Fruit fly (Drosophila melanogaster) whole organism, pupa: ENCODE data around the gene Taf13.
A peak's percentile ranks its signal among the peaks of the same experiment; 100 is the strongest.

Experiments
- CG12605 ChIP-seq: fragments of 200-800 bp; sonication (Bioruptor generic); IDR thresholded peaks from 2 replicates; pipeline ENCODE4 v1.3.6; 2022; ENCODE audit warnings: missing biosample characterization, missing genetic modification characterization
- CG14655 ChIP-seq: fragments of 200-800 bp; sonication (Bioruptor generic); optimal IDR thresholded peaks from 3 replicates; lab custom pipeline; 2017; ENCODE audit warnings: mild to moderate bottlenecking, missing biosample characterization, missing genetic modification reagents, missing genetic modification characterization
- CG15710 ChIP-seq: fragments of 200-800 bp; sonication (Bioruptor generic); optimal IDR thresholded peaks from 2 replicates; lab custom pipeline; 2018; ENCODE audit warnings: missing biosample characterization, mild to moderate bottlenecking, missing genetic modification characterization, moderate library complexity
- Ets98B ChIP-seq: fragments of 200-800 bp; sonication (Bioruptor generic); IDR thresholded peaks from 2 replicates; pipeline ENCODE4 v1.3.6; 2022; ENCODE audit warnings: missing biosample characterization, missing genetic modification characterization
- fd96Ca ChIP-seq: fragments of 200-800 bp; sonication (Bioruptor generic); IDR thresholded peaks from 3 replicates; pipeline ENCODE4 v1.3.6; 2022; ENCODE audit warnings: missing biosample characterization, missing genetic modification characterization

dm6 chr2L:20075234-20075803 is 18.3 kb downstream of the Taf13 start, which contains the start of the genes pr and neb:
- peak; percentile 50 for TF ChIP-seq CG15710
- TF ChIP-seq CG12605 = 0 out of 2 replicates have a peak, but pooled peaks have one; percentile 39
- no peak for TF ChIP-seq fd96Ca (GFP tag; lab: Robert Waterston, UW)
- no peak for TF ChIP-seq CG14655 (GFP tag; lab: Kevin White, UChicago)
- no peak for TF ChIP-seq Ets98B (GFP tag; lab: Robert Waterston, UW)
